Worm (Caenorhabditis elegans): ENCODE results near the gene col-139.

col-139 gene

DNA sequence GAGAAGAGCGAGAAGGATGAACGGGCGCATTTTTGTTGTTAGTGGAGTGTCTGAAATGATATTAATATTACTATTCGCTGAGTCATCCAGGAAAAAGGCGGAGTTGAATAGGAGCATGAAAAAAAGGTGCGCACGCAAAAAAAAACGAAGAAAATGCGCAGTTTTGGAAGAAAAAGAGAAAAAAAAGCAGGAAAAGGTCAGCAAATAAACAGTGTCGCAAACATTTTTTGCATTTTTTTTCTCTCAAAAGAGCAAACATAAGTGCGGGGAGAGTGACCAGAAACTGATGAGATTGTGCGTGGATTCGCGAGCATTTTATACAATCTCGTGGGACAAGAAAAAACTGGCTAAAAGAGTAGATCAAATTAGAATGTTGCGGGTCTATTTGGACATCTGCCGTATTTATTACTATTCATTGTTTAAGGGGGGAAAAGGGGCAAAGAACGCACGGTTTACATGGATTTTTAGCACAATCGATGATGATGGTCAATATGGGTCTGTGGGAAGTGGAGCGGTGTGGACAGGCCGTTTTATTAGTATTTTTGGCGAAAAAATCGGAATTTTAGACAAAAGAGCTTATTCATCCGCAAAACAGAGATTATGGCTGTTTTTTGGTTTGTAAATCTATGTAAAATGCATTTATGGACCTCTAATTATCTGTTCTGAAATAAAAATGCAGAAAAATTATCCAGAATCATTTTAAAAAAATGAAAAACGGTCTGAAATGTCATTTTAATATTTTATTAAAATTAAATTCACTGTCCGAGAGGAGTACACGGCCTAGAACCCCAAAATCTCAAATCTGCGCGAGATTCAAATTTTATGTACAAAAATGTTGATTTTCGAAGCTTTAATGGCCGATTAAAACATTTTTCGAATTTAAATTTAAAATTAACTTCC is 38.9 kb upstream of the col-139 start, which contains the start of gene cpg-8:
TSS of gene cpg-8 (minus strand) at position 51 of the 900 bp plus-strand sequence.
- TF ChIP-seq unc-62 (GFP tag; optimal IDR thresholded peaks at IDR 0.05 in 1 of 2) = peak in 1 of 2 experiments; percentile 4
- no peak for TF ChIP-seq unc-62 (tag; optimal IDR thresholded peaks at IDR 0.05)
- no peak for TF ChIP-seq T20F7.1 (GFP tag; optimal IDR thresholded peaks at IDR 0.05)
- TF ChIP-seq mxl-2 (GFP tag; conservative IDR thresholded peaks at IDR 0.05) = no peak
- TF ChIP-seq ztf-11 (tag; optimal IDR thresholded peaks at IDR 0.05) = no peak
- peak; percentile 12 for TF ChIP-seq dpl-1 (GFP tag; optimal IDR thresholded peaks at IDR 0.05)
- no peak for TF ChIP-seq lin-1 (GFP tag; IDR thresholded peaks at IDR 0.05)

DNA sequence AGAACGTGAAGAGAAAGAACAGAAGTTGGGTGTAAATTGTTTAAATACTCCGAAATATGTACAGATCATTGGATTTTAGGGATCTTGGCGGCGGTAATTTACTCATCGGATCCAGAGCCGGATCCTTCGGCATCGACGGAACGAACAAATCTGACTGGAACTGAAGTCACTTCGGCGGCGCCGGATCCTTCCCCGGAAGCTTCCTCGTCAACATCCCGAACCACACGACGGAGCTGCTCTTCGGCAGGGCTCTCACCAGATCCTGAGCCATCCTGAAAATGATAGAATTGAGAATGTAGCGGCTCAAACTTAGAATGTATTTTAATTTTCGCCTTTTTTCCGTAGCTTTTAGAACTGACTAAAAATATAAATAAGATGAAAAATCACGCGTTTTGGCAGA is 37.9 kb upstream of the col-139 start:
- no peak for TF ChIP-seq T20F7.1 (GFP tag; optimal IDR thresholded peaks at IDR 0.05)
- no peak for TF ChIP-seq D1046.2 (GFP tag; IDR thresholded peaks at IDR 0.05)
- peak in 1 of 2 experiments; percentile 88 for TF ChIP-seq unc-62 (GFP tag; optimal IDR thresholded peaks at IDR 0.05 in 1 of 2)
- no peak for TF ChIP-seq unc-62 (tag; optimal IDR thresholded peaks at IDR 0.05)
- TF ChIP-seq egl-27 (tag; optimal IDR thresholded peaks at IDR 0.05) = no peak
- no peak for TF ChIP-seq saeg-2 (GFP tag; IDR thresholded peaks at IDR 0.05)
- no peak for TF ChIP-seq zag-1 (tag; optimal IDR thresholded peaks at IDR 0.05)
- no peak for TF ChIP-seq skn-1 (tag; optimal IDR thresholded peaks at IDR 0.05)
- TF ChIP-seq daf-8 (GFP tag; IDR thresholded peaks at IDR 0.05) = no peak
- no peak for TF ChIP-seq ZK337.2 (GFP tag; IDR thresholded peaks at IDR 0.05)
- TF ChIP-seq set-16 (GFP tag; IDR thresholded peaks at IDR 0.05) = peak; percentile 70; the same call in 1 of the 2 replicates
- TF ChIP-seq tag-97 (GFP tag; IDR thresholded peaks at IDR 0.05) = no peak
- TF ChIP-seq dmd-8 (GFP tag; IDR thresholded peaks at IDR 0.05) = no peak

DNA sequence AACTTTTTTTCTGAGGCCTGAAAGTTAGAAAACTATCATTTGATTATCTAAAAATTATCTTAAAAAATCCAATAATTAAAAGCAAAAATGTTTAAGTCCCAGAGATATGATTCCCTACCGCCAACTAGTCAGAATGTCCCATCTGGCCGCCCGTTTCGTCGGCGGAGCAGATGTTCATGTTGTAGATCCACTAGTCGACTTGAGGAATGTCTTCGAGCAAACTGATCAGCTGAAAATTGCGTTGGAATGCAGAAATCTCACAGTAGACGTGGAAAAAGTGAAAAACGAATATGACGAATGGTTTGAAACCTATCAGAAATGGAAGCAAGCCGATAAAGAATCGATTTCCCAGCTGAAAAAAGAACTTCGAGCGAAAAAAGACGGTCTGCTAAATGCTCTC is 35.5 kb upstream of the col-139 start, which contains the start of gene K03B4.1:
TSS of gene K03B4.1 (plus strand) at position 97 of the 400 bp plus-strand sequence.
- TF ChIP-seq nhr-42 (GFP tag; IDR thresholded peaks at IDR 0.05) (no peak), tra-1 (GFP tag; IDR thresholded peaks at IDR 0.05) (no peak), mep-1 (tag; optimal IDR thresholded peaks at IDR 0.05) (no peak), dve-1 (tag; optimal IDR thresholded peaks at IDR 0.05; ENCODE audit: insufficient read depth) (no peak), lsy-2 (tag; optimal IDR thresholded peaks at IDR 0.05) (peak in 1 of 2 experiments; percentile 14), sdz-12 (GFP tag; optimal IDR thresholded peaks at IDR 0.05) (peak; percentile 72), ztf-7 (tag; optimal IDR thresholded peaks at IDR 0.05) (no peak), lin-38 (GFP tag; IDR thresholded peaks at IDR 0.05) (no peak), hmg-1.1 (GFP tag; IDR thresholded peaks at IDR 0.05) (no peak), fkh-10 (GFP tag; optimal IDR thresholded peaks at IDR 0.05) (no peak), php-3 (GFP tag; IDR thresholded peaks at IDR 0.05) (no peak), F44E2.7 (GFP tag; IDR thresholded peaks at IDR 0.05) (no peak), pha-4 (GFP tag; IDR thresholded peaks at IDR 0.05) (no peak), pha-4 (tag; optimal IDR thresholded peaks at IDR 0.05) (no peak), snpc-1.2 (GFP tag; IDR thresholded peaks at IDR 0.05) (no peak), arid-1 (GFP tag; conservative IDR thresholded peaks at IDR 0.05) (no peak), Y5F2A.4 (GFP tag; optimal IDR thresholded peaks at IDR 0.05) (no peak), daf-12 (tag; optimal IDR thresholded peaks at IDR 0.05) (no peak), spr-1 (tag; optimal IDR thresholded peaks at IDR 0.05) (no peak), hif-1 (tag; optimal IDR thresholded peaks at IDR 0.05) (no peak), skn-1 (tag; optimal IDR thresholded peaks at IDR 0.05) (no peak), lin-29 (GFP tag; IDR thresholded peaks at IDR 0.05) (no peak), hlh-11 (tag; optimal IDR thresholded peaks at IDR 0.05) (no peak), nhr-77 (tag; optimal IDR thresholded peaks at IDR 0.05) (no peak), daf-19 (GFP tag; conservative IDR thresholded peaks at IDR 0.05) (no peak), duxl-1 (tag; optimal IDR thresholded peaks at IDR 0.05; ENCODE audit: poor library complexity) (no peak), cey-2 (tag; optimal IDR thresholded peaks at IDR 0.05; ENCODE audit: borderline replicate concordance, insufficient read depth) (no peak), pqm-1 (tag; optimal IDR thresholded peaks at IDR 0.05) (no peak), saeg-2 (GFP tag; IDR thresholded peaks at IDR 0.05) (0 out of 2 replicates have a peak, but pooled peaks have one; percentile 30), T26A8.4 (GFP tag; IDR thresholded peaks at IDR 0.05) (peak; percentile 30; the same call in 1 of the 2 replicates), ama-1 (optimal IDR thresholded peaks at IDR 0.05) (peak; percentile 42), nhr-102 (tag; optimal IDR thresholded peaks at IDR 0.05) (peak; percentile 11)

Data from whole organism, L4 larva.